Worm (Caenorhabditis elegans) whole organism, mixed stage, embryonic: ENCODE measurements around the gene eif-2Bdelta.

Source experiments
- M03D4.4 ChIP-seq: sonication (generic microtip); optimal IDR thresholded peaks from 2 replicates; lab custom pipeline; 2017; ENCODE audit warnings: mild to moderate bottlenecking, missing genetic modification characterization, missing compliant biosample characterization
- bed-3 ChIP-seq: fragments of 200-800 bp; sonication (Bioruptor generic); optimal IDR thresholded peaks from 3 replicates; lab custom pipeline; 2018; ENCODE audit warnings: mild to moderate bottlenecking, missing genetic modification characterization, moderate library complexity, missing compliant biosample characterization
- blmp-1 ChIP-seq: fragments of 150-350 bp; optimal IDR thresholded peaks from 2 replicates; lab custom pipeline; 2014; ENCODE audit warnings: missing biosample characterization, missing genetic modification characterization
- ceh-39 ChIP-seq: fragments of 150-350 bp; optimal IDR thresholded peaks from 2 replicates; lab custom pipeline; 2014; ENCODE audit warnings: missing biosample characterization, missing genetic modification characterization
- ceh-43 ChIP-seq: fragments of 200-800 bp; sonication (Bioruptor generic); optimal IDR thresholded peaks from 2 replicates; lab custom pipeline; 2018; ENCODE audit warnings: mild to moderate bottlenecking, missing genetic modification characterization, moderate library complexity, missing compliant biosample characterization
- ceh-83 ChIP-seq: fragments of 200-800 bp; sonication (Bioruptor generic); optimal IDR thresholded peaks from 2 replicates; lab custom pipeline; 2018; ENCODE audit warnings: mild to moderate bottlenecking, missing genetic modification characterization, missing compliant biosample characterization
- ces-1 ChIP-seq: fragments of 150-350 bp; optimal IDR thresholded peaks from 2 replicates; lab custom pipeline; 2014; ENCODE audit warnings: missing biosample characterization, missing genetic modification reagents, missing genetic modification characterization
- cnd-1 ChIP-seq: fragments of 200-800 bp; sonication (Bioruptor generic); optimal IDR thresholded peaks from 2 replicates; lab custom pipeline; 2018; ENCODE audit warnings: mild to moderate bottlenecking, missing genetic modification characterization, missing compliant biosample characterization
- drap-1 ChIP-seq: fragments of 200-800 bp; sonication (Bioruptor generic); optimal IDR thresholded peaks from 3 replicates; lab custom pipeline; 2018; ENCODE audit warnings: mild to moderate bottlenecking, missing genetic modification characterization, missing compliant biosample characterization
- elt-1 ChIP-seq: sonication (generic microtip); optimal IDR thresholded peaks from 2 replicates; lab custom pipeline; 2017; ENCODE audit warnings: missing genetic modification characterization, mild to moderate bottlenecking, missing compliant biosample characterization, antibody characterized with exemption, moderate library complexity, borderline replicate concordance; ENCODE audit not compliant: insufficient read depth
- elt-3 ChIP-seq: fragments of 150-350 bp; optimal IDR thresholded peaks from 2 replicates; lab custom pipeline; 2014; ENCODE audit warnings: missing biosample characterization, missing genetic modification characterization
- flh-1 ChIP-seq: fragments of 200-800 bp; sonication (Bioruptor generic); optimal IDR thresholded peaks from 2 replicates; lab custom pipeline; 2018; ENCODE audit warnings: mild to moderate bottlenecking, missing genetic modification characterization, moderate library complexity, missing compliant biosample characterization
- ham-2 ChIP-seq: fragments of 200-800 bp; sonication (Bioruptor generic); optimal IDR thresholded peaks from 2 replicates; lab custom pipeline; 2018; ENCODE audit warnings: mild to moderate bottlenecking, missing genetic modification characterization, missing compliant biosample characterization
- hlh-1 ChIP-seq: fragments of 150-350 bp; optimal IDR thresholded peaks from 2 replicates; lab custom pipeline; 2014; ENCODE audit warnings: missing biosample characterization, missing genetic modification reagents, missing genetic modification characterization
- lin-13 ChIP-seq: fragments of 150-350 bp; optimal IDR thresholded peaks from 2 replicates; lab custom pipeline; 2014; ENCODE audit warnings: missing biosample characterization, missing genetic modification characterization
- lin-32 ChIP-seq: fragments of 200-800 bp; sonication (Bioruptor generic); optimal IDR thresholded peaks from 2 replicates; lab custom pipeline; 2018; ENCODE audit warnings: mild to moderate bottlenecking, missing genetic modification characterization, missing compliant biosample characterization
- lsy-2 ChIP-seq: fragments of 150-350 bp; optimal IDR thresholded peaks from 2 replicates; lab custom pipeline; 2014; ENCODE audit warnings: missing biosample characterization, missing genetic modification characterization
- mab-5 ChIP-seq: fragments of 150-350 bp; optimal IDR thresholded peaks from 2 replicates; lab custom pipeline; 2014; ENCODE audit warnings: missing biosample characterization, missing genetic modification characterization
- mep-1 ChIP-seq: fragments of 150-350 bp; optimal IDR thresholded peaks from 2 replicates; lab custom pipeline; 2017; ENCODE audit warnings: missing biosample characterization, missing genetic modification reagents, missing genetic modification characterization, inconsistent platforms
- mls-2 ChIP-seq: sonication (generic microtip); optimal IDR thresholded peaks from 2 replicates; lab custom pipeline; 2016; ENCODE audit warnings: mild to moderate bottlenecking, missing genetic modification characterization, moderate library complexity, missing compliant biosample characterization
- nhr-12 ChIP-seq: fragments of 150-350 bp; optimal IDR thresholded peaks from 2 replicates; lab custom pipeline; 2014; ENCODE audit warnings: missing biosample characterization, missing genetic modification characterization
- nhr-2 ChIP-seq: fragments of 150-350 bp; optimal IDR thresholded peaks from 2 replicates; lab custom pipeline; 2014; ENCODE audit warnings: missing biosample characterization, missing genetic modification characterization
- nhr-237 ChIP-seq: fragments of 150-350 bp; optimal IDR thresholded peaks from 2 replicates; lab custom pipeline; 2014; ENCODE audit warnings: missing biosample characterization, missing genetic modification characterization
- nhr-28 ChIP-seq: fragments of 150-350 bp; optimal IDR thresholded peaks from 2 replicates; lab custom pipeline; 2014; ENCODE audit warnings: missing biosample characterization, missing genetic modification characterization
- pha-4 ChIP-seq: fragments of 150-350 bp; optimal IDR thresholded peaks from 2 replicates; lab custom pipeline; 2018; ENCODE audit warnings: missing biosample characterization, missing genetic modification reagents, missing genetic modification characterization
- snpc-4 ChIP-seq: fragments of 150-350 bp; optimal IDR thresholded peaks from 2 replicates; lab custom pipeline; 2014; ENCODE audit warnings: missing biosample characterization, missing genetic modification characterization
- sptf-1 ChIP-seq: sonication (generic microtip); optimal IDR thresholded peaks from 2 replicates; lab custom pipeline; 2017; ENCODE audit warnings: mild to moderate bottlenecking, missing genetic modification characterization, moderate library complexity, missing compliant biosample characterization
- tbx-8 ChIP-seq: fragments of 200-800 bp; sonication (Bioruptor generic); optimal IDR thresholded peaks from 2 replicates; lab custom pipeline; 2018; ENCODE audit warnings: mild to moderate bottlenecking, missing genetic modification characterization, moderate library complexity, missing compliant biosample characterization
- unc-120 ChIP-seq: sonication (generic microtip); optimal IDR thresholded peaks from 2 replicates; lab custom pipeline; 2017; ENCODE audit warnings: missing genetic modification characterization, missing compliant biosample characterization; ENCODE audit not compliant: poor library complexity, severe bottlenecking
- unc-39 ChIP-seq: fragments of 150-350 bp; optimal IDR thresholded peaks from 2 replicates; lab custom pipeline; 2014; ENCODE audit warnings: missing biosample characterization, missing genetic modification characterization
- unc-62 ChIP-seq: fragments of 150-350 bp; optimal IDR thresholded peaks from 2 replicates; lab custom pipeline; 2014; ENCODE audit warnings: missing biosample characterization, missing genetic modification reagents, missing genetic modification characterization
- zip-8 ChIP-seq: fragments of 150-350 bp; optimal IDR thresholded peaks from 2 replicates; lab custom pipeline; 2014; ENCODE audit warnings: missing biosample characterization, missing genetic modification characterization
- ztf-11 ChIP-seq: fragments of 150-350 bp; optimal IDR thresholded peaks from 2 replicates; lab custom pipeline; 2014; ENCODE audit warnings: missing biosample characterization, missing genetic modification characterization

The eif-2Bdelta gene

ce11 chrV:9527337-9527736, 13.7 kb downstream of the eif-2Bdelta start:
- TF ChIP-seq blmp-1 (tag; lab: Kevin White, UChicago): no peak
- no peak for TF ChIP-seq tbx-8 (GFP tag; lab: Kevin White, UChicago)

- TF ChIP-seq ceh-83: no peak
- no peak for TF ChIP-seq cnd-1 (tag; lab: Kevin White, UChicago)
- no peak for TF ChIP-seq ceh-43 (GFP tag; lab: Kevin White, UChicago)
- no peak for TF ChIP-seq ztf-11 (tag; lab: Kevin White, UChicago)
- TF ChIP-seq flh-1 (GFP tag; lab: Kevin White, UChicago): no peak
- TF ChIP-seq ceh-39 (tag; lab: Kevin White, UChicago): no peak
- TF ChIP-seq lin-13 (tag; lab: Kevin White, UChicago): no peak
- no peak for TF ChIP-seq drap-1 (GFP tag; lab: Kevin White, UChicago)
- TF ChIP-seq ham-2 (GFP tag; lab: Kevin White, UChicago): no peak
- no peak for TF ChIP-seq mls-2 (tag; lab: Kevin White, UChicago)
- TF ChIP-seq blmp-1 (tag; lab: Kevin White, UChicago): no peak
- no peak for TF ChIP-seq ces-1 (GFP tag; lab: Kevin White, UChicago)
Observed at ce11 chrV:9527984-9528383, 14.4 kb downstream of the eif-2Bdelta start.

- no peak for TF ChIP-seq ham-2 (GFP tag; lab: Kevin White, UChicago)
- TF ChIP-seq ceh-83: no peak
- no peak for TF ChIP-seq unc-39 (tag; lab: Kevin White, UChicago)
- no peak for TF ChIP-seq mls-2 (tag; lab: Kevin White, UChicago)
- TF ChIP-seq elt-3: no peak
- TF ChIP-seq unc-120 (tag; lab: Kevin White, UChicago): no peak
- TF ChIP-seq nhr-12 (tag; lab: Kevin White, UChicago): no peak
- TF ChIP-seq M03D4.4: no peak
- TF ChIP-seq sptf-1 (tag; lab: Kevin White, UChicago): no peak
- no peak for TF ChIP-seq mab-5 (tag; lab: Kevin White, UChicago)
- no peak for TF ChIP-seq cnd-1 (tag; lab: Kevin White, UChicago)
- TF ChIP-seq mep-1 (tag; lab: Kevin White, UChicago): no peak
- TF ChIP-seq elt-1: no peak
- no peak for TF ChIP-seq tbx-8 (GFP tag; lab: Kevin White, UChicago)
- TF ChIP-seq unc-62: no peak
- TF ChIP-seq nhr-237 (tag; lab: Kevin White, UChicago): no peak
- TF ChIP-seq snpc-4 (tag; lab: Kevin White, UChicago): no peak
Observed at ce11 chrV:9531477-9531876, 17.9 kb downstream of the eif-2Bdelta start, which contains the start of the genes C50F4.10 and pfk-1.2. Gene C50F4.10 (minus strand): TSS chrV:9531577. Gene pfk-1.2 (plus strand): TSS chrV:9531801.

ce11 chrV:9534621-9535020, 21.0 kb downstream of the eif-2Bdelta start, which contains the start of gene tag-329:
Gene tag-329 (plus strand): TSS chrV:9534921.
- TF ChIP-seq lin-32 (GFP tag; lab: Kevin White, UChicago) (no peak), drap-1 (GFP tag; lab: Kevin White, UChicago) (no peak), pha-4 (tag; lab: Kevin White, UChicago) (no peak), lsy-2 (tag; lab: Kevin White, UChicago) (no peak), elt-1 (no peak), tbx-8 (GFP tag; lab: Kevin White, UChicago) (no peak), mab-5 (tag; lab: Kevin White, UChicago) (no peak), bed-3 (no peak), unc-120 (tag; lab: Kevin White, UChicago) (no peak), ztf-11 (tag; lab: Kevin White, UChicago) (no peak), ceh-43 (GFP tag; lab: Kevin White, UChicago) (no peak), zip-8 (tag; lab: Kevin White, UChicago) (no peak), cnd-1 (tag; lab: Kevin White, UChicago) (no peak), nhr-28 (tag; lab: Kevin White, UChicago) (no peak), elt-3 (no peak), nhr-2 (tag; lab: Kevin White, UChicago) (no peak), hlh-1 (tag; lab: Kevin White, UChicago) (no peak)
